Worm (Caenorhabditis elegans): ENCODE measurements around the gene tag-307.

The tag-307 gene

ce11 chrIII:7832473-7832872 lies 24.6 kb downstream of the tag-307 start:
- no peak for TF ChIP-seq unc-62 (GFP tag; optimal IDR thresholded peaks at IDR 0.05)

ce11 chrIII:7828576-7829461 lies 28.2 kb downstream of the tag-307 start, which contains the start of the genes egl-45 and kcmf-1:
TSS of gene egl-45 (minus strand) at chrIII:7828626.
TSS of gene kcmf-1 (plus strand) at chrIII:7829411.
- TF ChIP-seq zag-1 (tag; optimal IDR thresholded peaks at IDR 0.05) (no peak), mdl-1 (tag; optimal IDR thresholded peaks at IDR 0.05) (no peak), aly-2 (tag; optimal IDR thresholded peaks at IDR 0.05) (no peak), nhr-11 (tag; optimal IDR thresholded peaks at IDR 0.05) (no peak), ZK546.5 (tag; optimal IDR thresholded peaks at IDR 0.05) (no peak), daf-12 (tag; optimal IDR thresholded peaks at IDR 0.05) (no peak), mml-1 (tag; optimal IDR thresholded peaks at IDR 0.05) (no peak), jun-1 (tag; optimal IDR thresholded peaks at IDR 0.05) (no peak), ceh-16 (tag; optimal IDR thresholded peaks at IDR 0.05) (no peak), ceh-82 (tag; optimal IDR thresholded peaks at IDR 0.05) (no peak), nhr-28 (tag; optimal IDR thresholded peaks at IDR 0.05) (no peak), egl-5 (tag; optimal IDR thresholded peaks at IDR 0.05) (peak; percentile 97), nhr-25 (tag; optimal IDR thresholded peaks at IDR 0.05) (peak; percentile 21), tbx-2 (tag; optimal IDR thresholded peaks at IDR 0.05) (no peak), nhr-237 (tag; optimal IDR thresholded peaks at IDR 0.05) (no peak), lin-15B (tag; optimal IDR thresholded peaks at IDR 0.05) (peak; percentile 42), skn-1 (tag; optimal IDR thresholded peaks at IDR 0.05) (no peak), ama-1 (optimal IDR thresholded peaks at IDR 0.05) (no peak), ztf-11 (tag; optimal IDR thresholded peaks at IDR 0.05) (no peak), R02D3.7 (tag; optimal IDR thresholded peaks at IDR 0.05) (no peak), elt-3 (tag; optimal IDR thresholded peaks at IDR 0.05) (no peak), sea-2 (GFP tag; optimal IDR thresholded peaks at IDR 0.05) (no peak), fkh-10 (GFP tag; optimal IDR thresholded peaks at IDR 0.05) (no peak), nhr-12 (tag; optimal IDR thresholded peaks at IDR 0.05) (no peak), snpc-4 (tag; optimal IDR thresholded peaks at IDR 0.05) (no peak), nhr-77 (tag; optimal IDR thresholded peaks at IDR 0.05) (no peak), ceh-28 (tag; optimal IDR thresholded peaks at IDR 0.05) (no peak), ceh-9 (tag; optimal IDR thresholded peaks at IDR 0.05) (no peak), hmg-11 (tag; optimal IDR thresholded peaks at IDR 0.05) (no peak), nhr-23 (tag; optimal IDR thresholded peaks at IDR 0.05) (peak; percentile 6), elt-1 (tag; optimal IDR thresholded peaks at IDR 0.05) (no peak), fkh-2 (tag; optimal IDR thresholded peaks at IDR 0.05) (no peak), pqm-1 (tag; optimal IDR thresholded peaks at IDR 0.05) (no peak), egl-27 (tag; optimal IDR thresholded peaks at IDR 0.05) (no peak), pha-4 (tag; optimal IDR thresholded peaks at IDR 0.05) (peak; percentile 71), unc-62 (GFP tag; optimal IDR thresholded peaks at IDR 0.05) (no peak), nhr-43 (tag; optimal IDR thresholded peaks at IDR 0.05; ENCODE audit: poor library complexity, severe bottlenecking) (no peak), elt-2 (tag; optimal IDR thresholded peaks at IDR 0.05) (no peak), lsy-12 (tag; optimal IDR thresholded peaks at IDR 0.05) (no peak), nhr-67 (tag; optimal IDR thresholded peaks at IDR 0.05) (no peak), eor-1 (tag; optimal IDR thresholded peaks at IDR 0.05) (no peak), lin-39 (tag; optimal IDR thresholded peaks at IDR 0.05) (no peak), nhr-76 (tag; optimal IDR thresholded peaks at IDR 0.05) (no peak), unc-39 (tag; optimal IDR thresholded peaks at IDR 0.05) (no peak), ztf-4 (tag; optimal IDR thresholded peaks at IDR 0.05) (no peak), nfya-1 (tag; optimal IDR thresholded peaks at IDR 0.05; ENCODE audit: insufficient read depth) (peak; percentile 57), fos-1 (tag; optimal IDR thresholded peaks at IDR 0.05) (no peak)
